Fruit fly (Drosophila melanogaster) whole organism, embryonic: ENCODE results near the gene Tomosyn.

Experiments used
- ATbp ChIP-seq: fragments of 200-800 bp; sonication (Bioruptor generic); optimal IDR thresholded peaks from 2 replicates; lab custom pipeline; 2017; ENCODE audit warnings: missing biosample characterization, mild to moderate bottlenecking, missing genetic modification characterization, missing genetic modification reagents
- Bdp1 ChIP-seq: fragments of 200-800 bp; sonication (Bioruptor generic); optimal IDR thresholded peaks from 3 replicates; lab custom pipeline; 2016; ENCODE audit warnings: missing biosample characterization, missing genetic modification characterization
- Blimp-1 ChIP-seq: fragments of 200-800 bp; sonication (Bioruptor generic); optimal IDR thresholded peaks from 3 replicates; lab custom pipeline; 2018; ENCODE audit warnings: missing biosample characterization, missing genetic modification characterization, mild to moderate bottlenecking, moderate library complexity, missing genetic modification reagents
- CG10147 ChIP-seq: fragments of 200-800 bp; sonication (Bioruptor generic); optimal IDR thresholded peaks from 2 replicates; lab custom pipeline; 2019; ENCODE audit warnings: missing biosample characterization, mild to moderate bottlenecking, missing genetic modification characterization, moderate library complexity
- CG10431 ChIP-seq: fragments of 200-800 bp; sonication (Bioruptor generic); optimal IDR thresholded peaks from 3 replicates; lab custom pipeline; 2018; ENCODE audit warnings: missing biosample characterization, mild to moderate bottlenecking, missing genetic modification characterization
- CG11723 ChIP-seq: fragments of 200-800 bp; sonication (Bioruptor generic); optimal IDR thresholded peaks from 2 replicates; lab custom pipeline; 2017; ENCODE audit warnings: missing biosample characterization, mild to moderate bottlenecking, missing genetic modification characterization
- CG12104 ChIP-seq: fragments of 200-800 bp; sonication (Bioruptor generic); optimal IDR thresholded peaks from 3 replicates; lab custom pipeline; 2016; ENCODE audit warnings: missing biosample characterization, missing genetic modification characterization
- CG13424 ChIP-seq: fragments of 200-800 bp; sonication (Bioruptor generic); optimal IDR thresholded peaks from 2 replicates; lab custom pipeline; 2019; ENCODE audit warnings: missing biosample characterization, mild to moderate bottlenecking, missing genetic modification characterization, moderate library complexity
- CG14710 ChIP-seq: fragments of 200-800 bp; sonication (Bioruptor generic); optimal IDR thresholded peaks from 3 replicates; lab custom pipeline; 2019; ENCODE audit warnings: missing biosample characterization, mild to moderate bottlenecking, missing genetic modification characterization, moderate library complexity
- CG1602 ChIP-seq: fragments of 200-800 bp; sonication (Bioruptor generic); optimal IDR thresholded peaks from 3 replicates; lab custom pipeline; 2016; ENCODE audit warnings: missing biosample characterization, missing genetic modification characterization
- CG16779 ChIP-seq: fragments of 200-800 bp; sonication (Bioruptor generic); IDR thresholded peaks from 2 replicates; pipeline ENCODE4 v1.3.6; 2022; ENCODE audit warnings: missing biosample characterization, missing genetic modification characterization
- CG18476 ChIP-seq: fragments of 200-800 bp; sonication (Bioruptor generic); optimal IDR thresholded peaks from 2 replicates; lab custom pipeline; 2016; ENCODE audit warnings: missing biosample characterization, mild to moderate bottlenecking, missing genetic modification characterization
- CG2678 ChIP-seq: fragments of 200-800 bp; sonication (Bioruptor generic); optimal IDR thresholded peaks from 3 replicates; lab custom pipeline; 2019; ENCODE audit warnings: missing biosample characterization, mild to moderate bottlenecking, missing genetic modification characterization, moderate library complexity
- CG2889 ChIP-seq: fragments of 200-800 bp; sonication (Bioruptor generic); IDR thresholded peaks from 3 replicates; pipeline ENCODE4 v1.3.6; 2022; ENCODE audit warnings: missing biosample characterization, missing genetic modification characterization
- CG30431 ChIP-seq: fragments of 200-800 bp; sonication (Bioruptor generic); optimal IDR thresholded peaks from 2 replicates; lab custom pipeline; 2017; ENCODE audit warnings: missing biosample characterization, missing genetic modification characterization
- CG32767 ChIP-seq: fragments of 200-800 bp; sonication (Bioruptor generic); IDR thresholded peaks from 2 replicates; pipeline ENCODE4 v1.3.6; 2022; ENCODE audit warnings: missing biosample characterization, missing genetic modification characterization
- CG32772 ChIP-seq: fragments of 200-800 bp; sonication (Bioruptor generic); IDR thresholded peaks from 2 replicates; pipeline ENCODE4 v1.3.6; 2022; ENCODE audit warnings: missing biosample characterization, missing genetic modification characterization
- CG4820 ChIP-seq: fragments of 200-800 bp; sonication (Bioruptor generic); optimal IDR thresholded peaks from 3 replicates; lab custom pipeline; 2016; ENCODE audit warnings: missing biosample characterization, missing genetic modification characterization
- CG5180 ChIP-seq: fragments of 200-800 bp; sonication (Bioruptor generic); optimal IDR thresholded peaks from 3 replicates; lab custom pipeline; 2017; ENCODE audit warnings: missing biosample characterization, missing genetic modification characterization, mild to moderate bottlenecking, moderate library complexity, missing genetic modification reagents
- CG7372 ChIP-seq: fragments of 200-800 bp; sonication (Bioruptor generic); IDR thresholded peaks from 2 replicates; pipeline ENCODE4 v1.3.6; 2022; ENCODE audit warnings: missing biosample characterization, missing genetic modification characterization
- CG7928 ChIP-seq: fragments of 200-800 bp; sonication (Bioruptor generic); optimal IDR thresholded peaks from 2 replicates; lab custom pipeline; 2017; ENCODE audit warnings: missing biosample characterization, mild to moderate bottlenecking, missing genetic modification characterization
- CG8089 ChIP-seq: fragments of 200-800 bp; sonication (Bioruptor generic); optimal IDR thresholded peaks from 3 replicates; lab custom pipeline; 2016; ENCODE audit warnings: missing biosample characterization, missing genetic modification characterization
- CkIIα-i1 ChIP-seq: fragments of 200-800 bp; sonication (Bioruptor generic); IDR thresholded peaks from 2 replicates; pipeline ENCODE4 v1.3.6; 2022; ENCODE audit warnings: missing biosample characterization, missing genetic modification characterization
- Dbx ChIP-seq: fragments of 200-800 bp; sonication (Bioruptor generic); IDR thresholded peaks from 3 replicates; pipeline ENCODE4 v1.3.6; 2022; ENCODE audit warnings: missing biosample characterization, missing genetic modification characterization
- ERR ChIP-seq: fragments of 200-800 bp; sonication (Bioruptor generic); optimal IDR thresholded peaks from 2 replicates; lab custom pipeline; 2016; ENCODE audit warnings: missing biosample characterization, missing genetic modification characterization
- Eip74EF ChIP-seq, 2 experiments: fragments of 200-800 bp in 1 of 2; fragments of >200 bp in 1 of 2; sonication (Bioruptor generic) in 1 of 2; optimal IDR thresholded peaks; 2 replicates each; lab custom pipeline; 2017 to 2019; ENCODE audit warnings: missing biosample characterization in 2 of 2, missing genetic modification characterization in 2 of 2, mild to moderate bottlenecking in 1 of 2, moderate library complexity in 1 of 2
- Fer2 ChIP-seq: fragments of 200-800 bp; sonication (Bioruptor generic); optimal IDR thresholded peaks from 2 replicates; lab custom pipeline; 2018; ENCODE audit warnings: missing biosample characterization, mild to moderate bottlenecking, missing genetic modification characterization, moderate library complexity
- HLH4C ChIP-seq: fragments of 200-800 bp; sonication (Bioruptor generic); IDR thresholded peaks from 3 replicates; pipeline ENCODE4 v1.3.6; 2022; ENCODE audit warnings: missing biosample characterization, missing genetic modification characterization; ENCODE audit not compliant: partially characterized antibody
- Opbp ChIP-seq: fragments of 200-800 bp; sonication (Bioruptor generic); IDR thresholded peaks from 3 replicates; pipeline ENCODE4 v1.3.6; 2022; ENCODE audit warnings: missing biosample characterization, missing genetic modification characterization; ENCODE audit not compliant: partially characterized antibody
- Optix ChIP-seq: fragments of 200-800 bp; sonication (Bioruptor generic); IDR thresholded peaks from 3 replicates; pipeline ENCODE4 v1.3.6; 2022; ENCODE audit warnings: missing biosample characterization, missing genetic modification characterization
- Sin3A ChIP-seq: fragments of >200 bp; optimal IDR thresholded peaks from 2 replicates; lab custom pipeline; 2018
- Six4 ChIP-seq: fragments of 200-800 bp; sonication (Bioruptor generic); optimal IDR thresholded peaks from 2 replicates; lab custom pipeline; 2016; ENCODE audit warnings: missing biosample characterization, missing genetic modification characterization
- Xbp1 ChIP-seq: fragments of 200-800 bp; sonication (Bioruptor generic); optimal IDR thresholded peaks from 3 replicates; lab custom pipeline; 2016; ENCODE audit warnings: missing biosample characterization, mild to moderate bottlenecking, missing genetic modification characterization
- YL-1 ChIP-seq: fragments of 200-800 bp; sonication (Bioruptor generic); optimal IDR thresholded peaks from 3 replicates; lab custom pipeline; 2017; ENCODE audit warnings: missing biosample characterization, mild to moderate bottlenecking, missing genetic modification characterization
- aop ChIP-seq: fragments of 200-800 bp; sonication (Bioruptor generic); IDR thresholded peaks from 2 replicates; pipeline ENCODE4 v1.3.6; 2022; ENCODE audit warnings: missing biosample characterization, missing genetic modification characterization
- ase ChIP-seq: fragments of 200-800 bp; sonication (Bioruptor generic); IDR thresholded peaks from 3 replicates; pipeline ENCODE4 v1.3.6; 2022; ENCODE audit warnings: missing biosample characterization, missing genetic modification characterization
- cato ChIP-seq: fragments of 200-800 bp; sonication (Bioruptor generic); optimal IDR thresholded peaks from 2 replicates; lab custom pipeline; 2016; ENCODE audit warnings: missing biosample characterization, missing genetic modification characterization, borderline replicate concordance
- danr ChIP-seq: fragments of 200-800 bp; sonication (Bioruptor generic); IDR thresholded peaks from 2 replicates; pipeline ENCODE4 v1.3.6; 2022; ENCODE audit warnings: missing biosample characterization, missing genetic modification characterization
- fd64A ChIP-seq: fragments of 200-800 bp; sonication (Bioruptor generic); optimal IDR thresholded peaks from 3 replicates; lab custom pipeline; 2018; ENCODE audit warnings: missing biosample characterization, mild to moderate bottlenecking, missing genetic modification characterization
- grau ChIP-seq: fragments of 200-800 bp; optimal IDR thresholded peaks from 3 replicates; lab custom pipeline; 2019; ENCODE audit warnings: missing biosample characterization, mild to moderate bottlenecking, missing genetic modification characterization, moderate library complexity
- hkb ChIP-seq, 2 experiments: fragments of 200-800 bp in 1 of 2; fragments of >200 bp in 1 of 2; sonication (Bioruptor generic) in 1 of 2; IDR thresholded peaks in 1 of 2; optimal IDR thresholded peaks in 1 of 2; 2 replicates each; pipeline versions ENCODE4 v1.3.6 to Lab custom; 2017 to 2022; ENCODE audit warnings: missing biosample characterization in 1 of 2, missing genetic modification characterization in 1 of 2
- lola ChIP-seq, 3 experiments: fragments of >200 bp in 2 of 3; fragments of 200-800 bp in 1 of 3; sonication (Bioruptor generic) in 1 of 3; optimal IDR thresholded peaks; 2 replicates each; lab custom pipeline; 2017 to 2019; ENCODE audit warnings: missing biosample characterization in 3 of 3, missing genetic modification characterization in 3 of 3, mild to moderate bottlenecking in 1 of 3, moderate library complexity in 1 of 3
- seq ChIP-seq: fragments of 200-800 bp; sonication (Bioruptor generic); IDR thresholded peaks from 2 replicates; pipeline ENCODE4 v1.3.6; 2022; ENCODE audit warnings: missing biosample characterization, missing genetic modification characterization
- shn ChIP-seq: fragments of 200-800 bp; sonication (Bioruptor generic); optimal IDR thresholded peaks from 3 replicates; lab custom pipeline; 2016; ENCODE audit warnings: missing biosample characterization, missing genetic modification characterization
- slou ChIP-seq: fragments of 200-800 bp; sonication (Bioruptor generic); optimal IDR thresholded peaks from 3 replicates; lab custom pipeline; 2016; ENCODE audit warnings: missing biosample characterization, missing genetic modification characterization
- tio ChIP-seq: fragments of 200-800 bp; sonication (Bioruptor generic); optimal IDR thresholded peaks from 2 replicates; lab custom pipeline; 2017; ENCODE audit warnings: missing biosample characterization, missing genetic modification characterization, inconsistent platforms
- tx ChIP-seq: fragments of 200-800 bp; sonication (Bioruptor generic); optimal IDR thresholded peaks from 2 replicates; lab custom pipeline; 2016; ENCODE audit warnings: missing biosample characterization, missing genetic modification characterization
- unc-4 ChIP-seq: fragments of 200-800 bp; sonication (Bioruptor generic); IDR thresholded peaks from 2 replicates; pipeline ENCODE4 v1.3.6; 2022; ENCODE audit warnings: missing biosample characterization, missing genetic modification characterization; ENCODE audit not compliant: partially characterized antibody
- wek ChIP-seq: fragments of 200-800 bp; sonication (Bioruptor generic); optimal IDR thresholded peaks from 3 replicates; lab custom pipeline; 2018; ENCODE audit warnings: missing biosample characterization, mild to moderate bottlenecking, missing genetic modification characterization, moderate library complexity

Gene Tomosyn

dm6 chrX:12699095-12699750 lies 67.8 kb downstream of the Tomosyn start (continued):
- no peak for TF ChIP-seq tx (GFP tag; lab: Kevin White, UChicago)
- peak; percentile 31 for TF ChIP-seq CG4820 (GFP tag; lab: Kevin White, UChicago)
- TF ChIP-seq CG12104 (GFP tag; lab: Kevin White, UChicago) = peak; percentile 29
- TF ChIP-seq CG32767 (GFP tag; lab: Robert Waterston, UW) = no peak
- peak in 1 of 3 experiments; percentile 29 for TF ChIP-seq lola (GFP tag; optimal IDR thresholded peaks at IDR 0.05; lab: Kevin White, UChicago)
- TF ChIP-seq grau (tag; lab: Kevin White, UChicago) = peak; percentile 50
- no peak for TF ChIP-seq CkIIα-i1 (GFP tag; lab: Robert Waterston, UW)
- TF ChIP-seq fd64A (GFP tag; lab: Kevin White, UChicago) = no peak
- TF ChIP-seq CG30431 (GFP tag; lab: Kevin White, UChicago) = no peak
- peak; percentile 12 for TF ChIP-seq CG1602 (GFP tag; lab: Kevin White, UChicago)
- TF ChIP-seq CG16779 (GFP tag; lab: Robert Waterston, UW) = no peak
- no peak for TF ChIP-seq CG10431 (GFP tag; lab: Kevin White, UChicago)
- peak; percentile 18 for TF ChIP-seq Xbp1 (GFP tag; lab: Kevin White, UChicago)
- TF ChIP-seq CG14710 (tag; lab: Kevin White, UChicago) = peak; percentile 28
- TF ChIP-seq CG10147 = peak; percentile 55
- no peak for TF ChIP-seq ase (GFP tag; lab: Robert Waterston, UW)
- no peak for TF ChIP-seq Sin3A
- TF ChIP-seq CG7372 = no peak
- no peak for TF ChIP-seq slou (GFP tag; lab: Kevin White, UChicago)
- no peak for TF ChIP-seq Eip74EF (GFP tag; optimal IDR thresholded peaks at IDR 0.05; lab: Kevin White, UChicago)
- no peak for TF ChIP-seq Bdp1 (GFP tag; lab: Kevin White, UChicago)
- no peak for TF ChIP-seq hkb (optimal IDR thresholded peaks at IDR 0.05; lab: Kevin White, UChicago)
- peak; percentile 54; the same call in 1 of the 2 replicates for TF ChIP-seq hkb (GFP tag; IDR thresholded peaks at IDR 0.05; lab: Robert Waterston, UW)
- TF ChIP-seq Six4 = peak; percentile 18
- TF ChIP-seq CG11723 = no peak
- TF ChIP-seq YL-1 (GFP tag; lab: Kevin White, UChicago) = no peak
- TF ChIP-seq CG8089 (GFP tag; lab: Kevin White, UChicago) = no peak
- no peak for TF ChIP-seq shn (GFP tag; lab: Kevin White, UChicago)
- peak; percentile 20; the same call in 1 of the 3 replicates for TF ChIP-seq CG2889 (GFP tag; lab: Robert Waterston, UW)
- no peak for TF ChIP-seq CG5180 (GFP tag; lab: Kevin White, UChicago)
- TF ChIP-seq Dbx (GFP tag; lab: Robert Waterston, UW) = no peak
- no peak for TF ChIP-seq CG7928 (GFP tag; lab: Kevin White, UChicago)
- no peak for TF ChIP-seq wek (GFP tag; lab: Kevin White, UChicago)
- TF ChIP-seq CG18476 (GFP tag; lab: Kevin White, UChicago) = no peak
- TF ChIP-seq CG2678 (tag; lab: Kevin White, UChicago) = peak; percentile 63
- TF ChIP-seq Opbp (GFP tag; lab: Robert Waterston, UW) = no peak
- TF ChIP-seq CG13424 (tag; lab: Kevin White, UChicago) = peak; percentile 44
- no peak for TF ChIP-seq ERR (GFP tag; lab: Kevin White, UChicago)
- TF ChIP-seq Optix (GFP tag; lab: Robert Waterston, UW) = no peak
- 0 out of 2 replicates have a peak, but pooled peaks have one; percentile 7 for TF ChIP-seq seq (GFP tag; lab: Robert Waterston, UW)
- TF ChIP-seq HLH4C (GFP tag; lab: Robert Waterston, UW) = no peak
- no peak for TF ChIP-seq tio (GFP tag; lab: Kevin White, UChicago)
- TF ChIP-seq ATbp (GFP tag; lab: Kevin White, UChicago) = no peak
- TF ChIP-seq danr (GFP tag; lab: Robert Waterston, UW) = no peak
- no peak for TF ChIP-seq aop
- peak; percentile 34 for TF ChIP-seq Blimp-1 (GFP tag; lab: Kevin White, UChicago)
- TF ChIP-seq cato (GFP tag; lab: Kevin White, UChicago) = no peak
- TF ChIP-seq Fer2 (tag; lab: Kevin White, UChicago) = no peak
- no peak for TF ChIP-seq unc-4
- TF ChIP-seq CG32772 (GFP tag; lab: Robert Waterston, UW) = no peak
